Fruit fly (Drosophila melanogaster): Measurements from ENCODE around the gene Acsx1L.

- TF ChIP-seq CG8478 (optimal IDR thresholded peaks at IDR 0.05) (no peak), psq (optimal IDR thresholded peaks at IDR 0.05) (no peak), usp (GFP tag; optimal IDR thresholded peaks at IDR 0.05) (no peak), pan (optimal IDR thresholded peaks at IDR 0.05) (no peak)
These were observed 20.6 kb upstream of the Acsx1L start for dm6 chr3R:19793661-19794060.
